Worm (Caenorhabditis elegans): ENCODE measurements around the gene F09E10.5.

ce11 chrX:1454385-1454784 is 39.8 kb downstream of the F09E10.5 start:
- TF ChIP-seq ztf-11 (tag; optimal IDR thresholded peaks at IDR 0.05) (peak; percentile 24), pha-4 (tag; optimal IDR thresholded peaks at IDR 0.05) (peak; percentile 79), mls-2 (tag; optimal IDR thresholded peaks at IDR 0.05) (peak; percentile 40), nhr-28 (tag; optimal IDR thresholded peaks at IDR 0.05) (no peak), unc-62 (GFP tag; optimal IDR thresholded peaks at IDR 0.05) (peak; percentile 79), snpc-4 (tag; optimal IDR thresholded peaks at IDR 0.05) (no peak), mab-5 (tag; optimal IDR thresholded peaks at IDR 0.05) (no peak), unc-120 (tag; optimal IDR thresholded peaks at IDR 0.05; ENCODE audit: poor library complexity, severe bottlenecking) (peak; percentile 31)

Measured in whole organism, mixed stage, embryonic.